Fruit fly (Drosophila melanogaster) whole organism, embryonic: ENCODE results near the gene Gss1.
A peak's percentile ranks its signal among the peaks of the same experiment; 100 is the strongest.

ENCODE experiments used
- Abd-B ChIP-seq: fragments of 200-800 bp; sonication (Bioruptor generic); optimal IDR thresholded peaks from 2 replicates; lab custom pipeline; 2018; ENCODE audit warnings: missing biosample characterization, mild to moderate bottlenecking, missing genetic modification characterization, moderate library complexity
- BtbVII ChIP-seq: fragments of 200-800 bp; sonication (Bioruptor generic); optimal IDR thresholded peaks from 3 replicates; lab custom pipeline; 2017; ENCODE audit warnings: missing biosample characterization, mild to moderate bottlenecking, missing genetic modification characterization
- CG10321 ChIP-seq: fragments of 200-800 bp; sonication (Bioruptor generic); IDR thresholded peaks from 2 replicates; pipeline ENCODE4 v1.3.6; 2022; ENCODE audit warnings: missing biosample characterization, missing genetic modification characterization
- CG10654 ChIP-seq: fragments of 200-800 bp; sonication (Bioruptor generic); optimal IDR thresholded peaks from 2 replicates; lab custom pipeline; 2016; ENCODE audit warnings: missing biosample characterization, missing genetic modification characterization
- CG11456 ChIP-seq: fragments of 200-800 bp; sonication (Bioruptor generic); IDR thresholded peaks from 3 replicates; pipeline ENCODE4 v1.3.6; 2022; ENCODE audit warnings: missing biosample characterization, missing genetic modification characterization
- CG12391 ChIP-seq: fragments of 200-800 bp; sonication (Bioruptor generic); optimal IDR thresholded peaks from 3 replicates; lab custom pipeline; 2018; ENCODE audit warnings: missing biosample characterization, mild to moderate bottlenecking, missing genetic modification characterization, moderate library complexity
- CG14860 ChIP-seq: fragments of 200-800 bp; sonication (Bioruptor generic); IDR thresholded peaks from 3 replicates; pipeline ENCODE4 v1.3.6; 2022; ENCODE audit warnings: missing biosample characterization, missing genetic modification characterization; ENCODE audit not compliant: partially characterized antibody
- CG15696 ChIP-seq: fragments of 200-800 bp; sonication (Bioruptor generic); optimal IDR thresholded peaks from 2 replicates; lab custom pipeline; 2019; ENCODE audit warnings: missing biosample characterization, mild to moderate bottlenecking, missing genetic modification characterization, moderate library complexity
- CG1602 ChIP-seq: fragments of 200-800 bp; sonication (Bioruptor generic); optimal IDR thresholded peaks from 3 replicates; lab custom pipeline; 2016; ENCODE audit warnings: missing biosample characterization, missing genetic modification characterization
- CG1647 ChIP-seq: fragments of 200-800 bp; sonication (Bioruptor generic); optimal IDR thresholded peaks from 3 replicates; lab custom pipeline; 2016; ENCODE audit warnings: missing biosample characterization, missing genetic modification characterization
- CG16779 ChIP-seq: fragments of 200-800 bp; sonication (Bioruptor generic); IDR thresholded peaks from 2 replicates; pipeline ENCODE4 v1.3.6; 2022; ENCODE audit warnings: missing biosample characterization, missing genetic modification characterization
- CG17361 ChIP-seq: fragments of 200-800 bp; sonication (Bioruptor generic); IDR thresholded peaks from 3 replicates; pipeline ENCODE4 v1.3.6; 2022; ENCODE audit warnings: missing biosample characterization, missing genetic modification characterization
- CG2199 ChIP-seq: fragments of 200-800 bp; sonication (Bioruptor generic); IDR thresholded peaks from 3 replicates; pipeline ENCODE4 v1.3.6; 2022; ENCODE audit warnings: missing biosample characterization, missing genetic modification characterization
- CG30431 ChIP-seq: fragments of 200-800 bp; sonication (Bioruptor generic); optimal IDR thresholded peaks from 2 replicates; lab custom pipeline; 2017; ENCODE audit warnings: missing biosample characterization, missing genetic modification characterization
- CG3407 ChIP-seq: fragments of 200-800 bp; sonication (Bioruptor generic); optimal IDR thresholded peaks from 2 replicates; lab custom pipeline; 2018; ENCODE audit warnings: missing biosample characterization, mild to moderate bottlenecking, missing genetic modification characterization
- CG3995 ChIP-seq: fragments of 200-800 bp; sonication (Bioruptor generic); optimal IDR thresholded peaks from 3 replicates; lab custom pipeline; 2016; ENCODE audit warnings: missing biosample characterization, missing genetic modification characterization
- CG4424 ChIP-seq: fragments of 200-800 bp; sonication (Bioruptor generic); optimal IDR thresholded peaks from 3 replicates; lab custom pipeline; 2016; ENCODE audit warnings: missing biosample characterization, missing genetic modification characterization
- CG5180 ChIP-seq: fragments of 200-800 bp; sonication (Bioruptor generic); optimal IDR thresholded peaks from 3 replicates; lab custom pipeline; 2017; ENCODE audit warnings: missing biosample characterization, missing genetic modification characterization, mild to moderate bottlenecking, moderate library complexity, missing genetic modification reagents
- CG6272 ChIP-seq: fragments of 200-800 bp; sonication (Bioruptor generic); IDR thresholded peaks from 2 replicates; pipeline ENCODE4 v1.3.6; 2022; ENCODE audit warnings: missing biosample characterization, missing genetic modification characterization
- CG9797 ChIP-seq: fragments of 200-800 bp; sonication (Bioruptor generic); optimal IDR thresholded peaks from 3 replicates; lab custom pipeline; 2018; ENCODE audit warnings: missing biosample characterization, mild to moderate bottlenecking, missing genetic modification characterization
- CHES-1-like ChIP-seq: fragments of 200-800 bp; sonication (Bioruptor generic); optimal IDR thresholded peaks from 2 replicates; lab custom pipeline; 2016; ENCODE audit warnings: missing biosample characterization, missing genetic modification characterization
- CoRest ChIP-seq: fragments of 200-800 bp; sonication (Bioruptor generic); optimal IDR thresholded peaks from 3 replicates; lab custom pipeline; 2018; ENCODE audit warnings: missing biosample characterization, mild to moderate bottlenecking, missing genetic modification characterization, moderate library complexity
- H2.0 ChIP-seq: fragments of 200-800 bp; sonication (Bioruptor generic); IDR thresholded peaks from 2 replicates; pipeline ENCODE4 v1.3.6; 2022; ENCODE audit warnings: missing biosample characterization, missing genetic modification characterization
- Kr ChIP-seq: fragments of 200-800 bp; sonication (Bioruptor generic); optimal IDR thresholded peaks from 2 replicates; lab custom pipeline; 2017; ENCODE audit warnings: missing biosample characterization, mild to moderate bottlenecking, missing genetic modification characterization
- Lhr ChIP-seq: fragments of 200-800 bp; sonication (Bioruptor generic); optimal IDR thresholded peaks from 3 replicates; lab custom pipeline; 2017; ENCODE audit warnings: mild to moderate bottlenecking, missing biosample characterization, missing genetic modification reagents, missing genetic modification characterization
- Oaz ChIP-seq: fragments of 200-800 bp; sonication (Bioruptor generic); IDR thresholded peaks from 2 replicates; pipeline ENCODE4 v1.3.6; 2022; ENCODE audit warnings: missing biosample characterization, missing genetic modification characterization
- Sry-δ ChIP-seq: fragments of 200-800 bp; sonication (Bioruptor generic); optimal IDR thresholded peaks from 2 replicates; lab custom pipeline; 2016; ENCODE audit warnings: missing biosample characterization, missing genetic modification characterization
- ac ChIP-seq: fragments of 200-800 bp; sonication (Bioruptor generic); optimal IDR thresholded peaks from 3 replicates; lab custom pipeline; 2017; ENCODE audit warnings: missing biosample characterization, mild to moderate bottlenecking, missing genetic modification characterization
- chn ChIP-seq: fragments of 200-800 bp; sonication (Bioruptor generic); optimal IDR thresholded peaks from 2 replicates; lab custom pipeline; 2016; ENCODE audit warnings: missing biosample characterization, missing genetic modification characterization
- crol ChIP-seq: fragments of 200-800 bp; sonication (Bioruptor generic); IDR thresholded peaks from 2 replicates; pipeline ENCODE4 v1.3.6; 2022; ENCODE audit warnings: missing biosample characterization, missing genetic modification characterization
- ems ChIP-seq: fragments of 200-800 bp; sonication (Bioruptor generic); optimal IDR thresholded peaks from 3 replicates; lab custom pipeline; 2016; ENCODE audit warnings: missing biosample characterization, missing genetic modification characterization
- ewg ChIP-seq: fragments of 200-800 bp; sonication (Bioruptor generic); optimal IDR thresholded peaks from 3 replicates; lab custom pipeline; 2017; ENCODE audit warnings: mild to moderate bottlenecking, missing biosample characterization, missing genetic modification reagents, missing genetic modification characterization
- exex ChIP-seq: fragments of 200-800 bp; sonication (Bioruptor generic); optimal IDR thresholded peaks from 4 replicates; lab custom pipeline; 2018; ENCODE audit warnings: missing biosample characterization, mild to moderate bottlenecking, missing genetic modification characterization, moderate library complexity
- gfzf ChIP-seq: fragments of 200-800 bp; sonication (Bioruptor generic); optimal IDR thresholded peaks from 2 replicates; lab custom pipeline; 2016; ENCODE audit warnings: missing biosample characterization, mild to moderate bottlenecking, missing genetic modification characterization, moderate library complexity
- hb ChIP-seq: fragments of 200-800 bp; sonication (Bioruptor generic); IDR thresholded peaks from 3 replicates; pipeline ENCODE4 v1.3.6; 2022; ENCODE audit warnings: missing biosample characterization, missing genetic modification characterization; ENCODE audit not compliant: partially characterized antibody
- hkb ChIP-seq, 2 experiments: fragments of 200-800 bp in 1 of 2; fragments of >200 bp in 1 of 2; sonication (Bioruptor generic) in 1 of 2; IDR thresholded peaks in 1 of 2; optimal IDR thresholded peaks in 1 of 2; 2 replicates each; pipeline versions ENCODE4 v1.3.6 to Lab custom; 2017 to 2022; ENCODE audit warnings: missing biosample characterization in 1 of 2, missing genetic modification characterization in 1 of 2
- insv ChIP-seq, 2 experiments: fragments of 200-800 bp; sonication (Bioruptor generic); optimal IDR thresholded peaks; 3 replicates each; lab custom pipeline; 2016 to 2018; ENCODE audit warnings: missing biosample characterization in 2 of 2, missing genetic modification characterization in 2 of 2
- lab ChIP-seq: fragments of 200-800 bp; sonication (Bioruptor generic); optimal IDR thresholded peaks from 3 replicates; lab custom pipeline; 2017; ENCODE audit warnings: missing biosample characterization, missing genetic modification characterization, mild to moderate bottlenecking, moderate library complexity, missing genetic modification reagents
- mam ChIP-seq: fragments of 200-800 bp; sonication (Bioruptor generic); optimal IDR thresholded peaks from 3 replicates; lab custom pipeline; 2016; ENCODE audit warnings: missing biosample characterization, missing genetic modification characterization
- mld ChIP-seq: fragments of 200-800 bp; sonication (Bioruptor generic); IDR thresholded peaks from 3 replicates; pipeline ENCODE4 v1.3.6; 2022; ENCODE audit warnings: missing biosample characterization, missing genetic modification characterization; ENCODE audit not compliant: partially characterized antibody
- nmo ChIP-seq: fragments of 200-800 bp; sonication (Bioruptor generic); optimal IDR thresholded peaks from 2 replicates; lab custom pipeline; 2018; ENCODE audit warnings: missing biosample characterization, mild to moderate bottlenecking, missing genetic modification characterization, moderate library complexity
- pb ChIP-seq: fragments of 200-800 bp; sonication (Bioruptor generic); optimal IDR thresholded peaks from 3 replicates; lab custom pipeline; 2016; ENCODE audit warnings: missing biosample characterization, missing genetic modification characterization
- peb ChIP-seq: fragments of 200-800 bp; sonication (Bioruptor generic); IDR thresholded peaks from 2 replicates; pipeline ENCODE4 v1.3.6; 2022; ENCODE audit warnings: missing biosample characterization, missing genetic modification characterization
- psq ChIP-seq: fragments of 200-800 bp; sonication (Bioruptor generic); optimal IDR thresholded peaks from 2 replicates; lab custom pipeline; 2017; ENCODE audit warnings: missing biosample characterization, missing genetic modification characterization
- sc ChIP-seq, 3 experiments: fragments of >200 bp in 2 of 3; fragments of 200-800 bp in 1 of 3; sonication (Bioruptor generic) in 1 of 3; optimal IDR thresholded peaks; 2 replicates in 2 of 3; 3 replicates in 1 of 3; lab custom pipeline; 2017; ENCODE audit warnings: mild to moderate bottlenecking in 1 of 3, missing biosample characterization in 1 of 3, missing genetic modification characterization in 1 of 3, missing genetic modification reagents in 1 of 3
- tio ChIP-seq: fragments of 200-800 bp; sonication (Bioruptor generic); optimal IDR thresholded peaks from 2 replicates; lab custom pipeline; 2017; ENCODE audit warnings: missing biosample characterization, missing genetic modification characterization, inconsistent platforms
- toy ChIP-seq: fragments of 200-800 bp; sonication (Bioruptor generic); IDR thresholded peaks from 2 replicates; pipeline ENCODE4 v1.3.6; 2022; ENCODE audit warnings: missing biosample characterization, missing genetic modification characterization
- zen ChIP-seq: fragments of 200-800 bp; sonication (Bioruptor generic); optimal IDR thresholded peaks from 3 replicates; lab custom pipeline; 2018; ENCODE audit warnings: missing biosample characterization, mild to moderate bottlenecking, missing genetic modification characterization, moderate library complexity
- zen2 ChIP-seq: fragments of 200-800 bp; sonication (Bioruptor generic); IDR thresholded peaks from 3 replicates; pipeline ENCODE4 v1.3.6; 2022; ENCODE audit warnings: missing biosample characterization, missing genetic modification characterization; ENCODE audit not compliant: partially characterized antibody

The Gss1 gene

dm6 chrX:17887208-17887627, 2.1 kb upstream of the Gss1 start, which contains the start of gene mnb (continued):
- TF ChIP-seq zen2 (GFP tag; lab: Robert Waterston, UW) (peak; percentile 97), H2.0 (GFP tag; lab: Robert Waterston, UW) (no peak), CG1647 (GFP tag; lab: Kevin White, UChicago) (peak; percentile 9), psq (no peak), CG10321 (GFP tag; lab: Robert Waterston, UW) (no peak), hb (peak; percentile 99), sc (optimal IDR thresholded peaks at IDR 0.05; lab: Kevin White, UChicago) (no peak), sc (GFP tag; optimal IDR thresholded peaks at IDR 0.05; lab: Kevin White, UChicago) (no peak), CG6272 (peak; percentile 46; the same call in 1 of the 2 replicates), ems (GFP tag; lab: Kevin White, UChicago) (peak; percentile 11), peb (GFP tag; lab: Robert Waterston, UW) (no peak), lab (GFP tag; lab: Kevin White, UChicago) (peak; percentile 46), CG15696 (tag; lab: Kevin White, UChicago) (peak; percentile 12), ewg (GFP tag; lab: Kevin White, UChicago) (peak; percentile 16), mam (GFP tag; lab: Kevin White, UChicago) (peak; percentile 48), nmo (GFP tag; lab: Kevin White, UChicago) (peak; percentile 64), CG14860 (peak; percentile 99), CG3995 (no peak), ac (no peak), mld (GFP tag; lab: Robert Waterston, UW) (peak; percentile 98), hkb (optimal IDR thresholded peaks at IDR 0.05; lab: Kevin White, UChicago) (peak; percentile 85), hkb (GFP tag; IDR thresholded peaks at IDR 0.05; lab: Robert Waterston, UW) (no peak), Sry-δ (GFP tag; lab: Kevin White, UChicago) (peak; percentile 96), gfzf (GFP tag; lab: Kevin White, UChicago) (peak; percentile 55), Lhr (peak; percentile 71), CG10654 (GFP tag; lab: Kevin White, UChicago) (no peak), pb (GFP tag; lab: Kevin White, UChicago) (no peak), CG5180 (no peak), Kr (GFP tag; lab: Kevin White, UChicago) (no peak), CG11456 (GFP tag; lab: Robert Waterston, UW) (peak; percentile 8; the same call in 1 of the 3 replicates), CG12391 (tag; lab: Kevin White, UChicago) (peak; percentile 6), CG3407 (GFP tag; lab: Kevin White, UChicago) (no peak)
- TF ChIP-seq, all 482 proteins: peak for 120

dm6 chrX:17887877-17888276, 1.5 kb upstream of the Gss1 start, which contains the start of gene CG6788:
Gene CG6788 (plus strand): TSS chrX:17888177.
- TF ChIP-seq CoRest (no peak), BtbVII (GFP tag; lab: Kevin White, UChicago) (no peak), CG16779 (GFP tag; lab: Robert Waterston, UW) (no peak), CG9797 (GFP tag; lab: Kevin White, UChicago) (no peak), toy (GFP tag; lab: Robert Waterston, UW) (no peak), CG4424 (GFP tag; lab: Kevin White, UChicago) (no peak), tio (GFP tag; lab: Kevin White, UChicago) (no peak), CHES-1-like (no peak), CG17361 (no peak), Abd-B (GFP tag; lab: Kevin White, UChicago) (no peak), chn (GFP tag; lab: Kevin White, UChicago) (no peak), Oaz (GFP tag; lab: Robert Waterston, UW) (no peak), insv (GFP tag; optimal IDR thresholded peaks at IDR 0.05; lab: Kevin White, UChicago) (no peak), exex (tag; lab: Kevin White, UChicago) (no peak), CG30431 (GFP tag; lab: Kevin White, UChicago) (no peak), CG3995 (no peak), CG2199 (GFP tag; lab: Robert Waterston, UW) (no peak), zen (tag; lab: Kevin White, UChicago) (no peak), crol (GFP tag; lab: Robert Waterston, UW) (no peak), CG1602 (GFP tag; lab: Kevin White, UChicago) (no peak)
